Worm (Caenorhabditis elegans) whole organism, L2 larva: ENCODE data around the gene Y43F8B.18.

ENCODE experiments used
- C34F6.9 ChIP-seq: fragments of 150-350 bp; optimal IDR thresholded peaks from 2 replicates; lab custom pipeline; 2014; ENCODE audit warnings: missing biosample characterization, missing genetic modification characterization
- R02D3.7 ChIP-seq: fragments of 150-350 bp; optimal IDR thresholded peaks from 2 replicates; lab custom pipeline; 2014; ENCODE audit warnings: missing biosample characterization, missing genetic modification characterization
- ZK546.5 ChIP-seq: sonication (generic microtip); optimal IDR thresholded peaks from 2 replicates; lab custom pipeline; 2017; ENCODE audit warnings: missing biosample characterization, missing genetic modification characterization
- ama-1 ChIP-seq: fragments of 150-350 bp; optimal IDR thresholded peaks from 2 replicates; lab custom pipeline; 2018; ENCODE audit warnings: inconsistent platforms
- blmp-1 ChIP-seq: sonication (generic microtip); optimal IDR thresholded peaks from 2 replicates; lab custom pipeline; 2017; ENCODE audit warnings: missing genetic modification characterization, mild to moderate bottlenecking, missing compliant biosample characterization, antibody characterized with exemption, moderate library complexity; ENCODE audit not compliant: insufficient read depth
- ceh-16 ChIP-seq: fragments of 150-350 bp; optimal IDR thresholded peaks from 2 replicates; lab custom pipeline; 2014; ENCODE audit warnings: missing biosample characterization, missing genetic modification characterization
- ceh-82 ChIP-seq: fragments of 150-350 bp; optimal IDR thresholded peaks from 2 replicates; lab custom pipeline; 2014; ENCODE audit warnings: missing biosample characterization, missing genetic modification characterization
- crh-2 ChIP-seq: sonication (generic microtip); optimal IDR thresholded peaks from 2 replicates; lab custom pipeline; 2017; ENCODE audit warnings: missing biosample characterization, missing genetic modification characterization
- dmd-4 ChIP-seq: sonication (generic microtip); optimal IDR thresholded peaks from 2 replicates; lab custom pipeline; 2017; ENCODE audit warnings: missing biosample characterization, missing genetic modification characterization
- egl-27 ChIP-seq: sonication (generic microtip); optimal IDR thresholded peaks from 3 replicates; lab custom pipeline; 2017; ENCODE audit warnings: missing biosample characterization, missing genetic modification reagents, missing genetic modification characterization
- fos-1 ChIP-seq: fragments of 150-350 bp; optimal IDR thresholded peaks from 2 replicates; lab custom pipeline; 2014; ENCODE audit warnings: missing biosample characterization, missing genetic modification characterization
- gmeb-1 ChIP-seq: fragments of 150-350 bp; optimal IDR thresholded peaks from 2 replicates; lab custom pipeline; 2014; ENCODE audit warnings: missing biosample characterization, missing genetic modification characterization
- lin-11 ChIP-seq: fragments of 150-350 bp; sonication (generic microtip); optimal IDR thresholded peaks from 2 replicates; lab custom pipeline; 2014; ENCODE audit warnings: missing biosample characterization, missing genetic modification characterization, inconsistent platforms, mixed read lengths
- lin-13 ChIP-seq: fragments of 150-350 bp; optimal IDR thresholded peaks from 2 replicates; lab custom pipeline; 2014; ENCODE audit warnings: missing biosample characterization, missing genetic modification reagents, missing genetic modification characterization
- lsy-2 ChIP-seq, 2 experiments: fragments of 150-350 bp in 1 of 2; sonication (generic microtip) in 1 of 2; optimal IDR thresholded peaks; 2 replicates each; lab custom pipeline; 2014 to 2017; ENCODE audit warnings: missing biosample characterization in 2 of 2, missing genetic modification characterization in 2 of 2
- mab-5 ChIP-seq: fragments of 150-350 bp; optimal IDR thresholded peaks from 2 replicates; lab custom pipeline; 2014; ENCODE audit warnings: missing biosample characterization, missing genetic modification characterization
- mbf-1 ChIP-seq: sonication (generic microtip); optimal IDR thresholded peaks from 2 replicates; lab custom pipeline; 2017; ENCODE audit warnings: missing biosample characterization, missing genetic modification characterization
- nhr-10 ChIP-seq: sonication (generic microtip); optimal IDR thresholded peaks from 2 replicates; lab custom pipeline; 2017; ENCODE audit warnings: missing biosample characterization, missing genetic modification characterization
- nhr-11 ChIP-seq: fragments of 150-350 bp; optimal IDR thresholded peaks from 2 replicates; lab custom pipeline; 2014; ENCODE audit warnings: missing biosample characterization, missing genetic modification characterization
- nhr-129 ChIP-seq: fragments of 150-350 bp; optimal IDR thresholded peaks from 2 replicates; lab custom pipeline; 2014; ENCODE audit warnings: missing biosample characterization, missing genetic modification characterization
- nhr-21 ChIP-seq: fragments of 150-350 bp; optimal IDR thresholded peaks from 2 replicates; lab custom pipeline; 2014; ENCODE audit warnings: missing biosample characterization, missing genetic modification characterization
- nhr-25 ChIP-seq: fragments of 150-350 bp; sonication (generic microtip); optimal IDR thresholded peaks from 3 replicates; lab custom pipeline; 2014; ENCODE audit warnings: missing biosample characterization, missing genetic modification characterization
- peb-1 ChIP-seq: fragments of 150-350 bp; optimal IDR thresholded peaks from 2 replicates; lab custom pipeline; 2014; ENCODE audit warnings: missing biosample characterization, missing genetic modification characterization
- sma-3 ChIP-seq: sonication (generic microtip); optimal IDR thresholded peaks from 2 replicates; lab custom pipeline; 2016; ENCODE audit warnings: missing genetic modification reagents, missing genetic modification characterization, missing compliant biosample characterization
- sma-9 ChIP-seq, 2 experiments: fragments of 150-350 bp in 1 of 2; sonication (generic microtip) in 1 of 2; optimal IDR thresholded peaks; 2 replicates each; lab custom pipeline; 2014 to 2016; ENCODE audit warnings: missing genetic modification characterization in 2 of 2, mild to moderate bottlenecking in 1 of 2, missing biosample characterization in 1 of 2, missing compliant biosample characterization in 1 of 2, missing genetic modification reagents in 1 of 2, moderate library complexity in 1 of 2
- snpc-4 ChIP-seq: fragments of 150-350 bp; optimal IDR thresholded peaks from 2 replicates; lab custom pipeline; 2014; ENCODE audit warnings: missing biosample characterization, missing genetic modification characterization
- unc-39 ChIP-seq: fragments of 150-350 bp; optimal IDR thresholded peaks from 2 replicates; lab custom pipeline; 2014; ENCODE audit warnings: missing biosample characterization, missing genetic modification characterization
- unc-55 ChIP-seq: fragments of 150-350 bp; sonication (generic microtip); optimal IDR thresholded peaks from 3 replicates; lab custom pipeline; 2014; ENCODE audit warnings: missing biosample characterization, missing genetic modification reagents, missing genetic modification characterization
- unc-62 ChIP-seq: fragments of 150-350 bp; optimal IDR thresholded peaks from 2 replicates; lab custom pipeline; 2014; ENCODE audit warnings: missing biosample characterization, missing genetic modification reagents, missing genetic modification characterization
- zag-1 ChIP-seq: fragments of 150-350 bp; optimal IDR thresholded peaks from 2 replicates; lab custom pipeline; 2014; ENCODE audit warnings: missing biosample characterization, missing genetic modification characterization

Y43F8B.18 gene

ce11 chrV:19449544-19449943, 36.2 kb upstream of the Y43F8B.18 start, which contains the start of gene M04C3.5:
M04C3.5 (plus strand) TSS chrV:19449733.
- TF ChIP-seq gmeb-1 (no peak), unc-39 (tag; lab: Kevin White, UChicago) (no peak), fos-1 (tag; lab: Kevin White, UChicago) (peak; percentile 33), ama-1 (lab: Kevin White, UChicago) (no peak), nhr-10 (tag; lab: Kevin White, UChicago) (no peak)

ce11 chrV:19455650-19456049, 30.1 kb upstream of the Y43F8B.18 start, which contains the start of the genes Y43F8B.13 and Y43F8B.14:
Y43F8B.13 (plus strand) TSS chrV:19455950.
Y43F8B.14 (minus strand) TSS chrV:19455971.
- no peak for TF ChIP-seq ceh-16 (tag; lab: Kevin White, UChicago)
- no peak for TF ChIP-seq R02D3.7 (tag; lab: Kevin White, UChicago)
- TF ChIP-seq egl-27 (tag; lab: Kevin White, UChicago) = no peak
- TF ChIP-seq sma-9 (GFP tag; optimal IDR thresholded peaks at IDR 0.05; lab: Kevin White, UChicago) = no peak
- no peak for TF ChIP-seq sma-9 (tag; optimal IDR thresholded peaks at IDR 0.05; lab: Kevin White, UChicago)
- no peak for TF ChIP-seq nhr-10 (tag; lab: Kevin White, UChicago)

- TF ChIP-seq fos-1 (tag; lab: Kevin White, UChicago) (peak; percentile 21), nhr-25 (tag; lab: Kevin White, UChicago) (no peak)
These were observed 28.7 kb upstream of the Y43F8B.18 start, which contains the start of gene Y43F8B.24 for ce11 chrV:19457120-19457519. Y43F8B.24 (plus strand) TSS chrV:19457420.

ce11 chrV:19459501-19459900, 26.3 kb upstream of the Y43F8B.18 start:
- peak; percentile 18 for TF ChIP-seq fos-1 (tag; lab: Kevin White, UChicago)

- no peak for TF ChIP-seq nhr-129 (tag; lab: Kevin White, UChicago)
- TF ChIP-seq nhr-21 (tag; lab: Kevin White, UChicago) = no peak
- TF ChIP-seq R02D3.7 (tag; lab: Kevin White, UChicago) = no peak
- TF ChIP-seq gmeb-1 = no peak
- TF ChIP-seq mbf-1 = no peak
- no peak for TF ChIP-seq C34F6.9 (tag; lab: Kevin White, UChicago)
- no peak for TF ChIP-seq lin-13
- TF ChIP-seq, all 48 proteins: peak for 0
These were observed 23.8 kb upstream of the Y43F8B.18 start, which contains the start of gene Y43F8B.15 for ce11 chrV:19462020-19462419. Y43F8B.15 (minus strand) TSS chrV:19462120.

ce11 chrV:19462612-19463011, 23.2 kb upstream of the Y43F8B.18 start, which contains the start of gene Y43F8B.25:
Y43F8B.25 (plus strand) TSS chrV:19462912.
- TF ChIP-seq nhr-25 (tag; lab: Kevin White, UChicago) = no peak
- no peak for TF ChIP-seq sma-3 (GFP tag; lab: Kevin White, UChicago)
- no peak for TF ChIP-seq lin-11
- no peak for TF ChIP-seq crh-2 (tag; lab: Kevin White, UChicago)
- TF ChIP-seq mab-5 = no peak
- TF ChIP-seq unc-62 (GFP tag; lab: Kevin White, UChicago) = no peak
- no peak for TF ChIP-seq zag-1 (tag; lab: Kevin White, UChicago)
- no peak for TF ChIP-seq gmeb-1

ce11 chrV:19467574-19467973, 18.2 kb upstream of the Y43F8B.18 start, which contains the start of gene Y43F8B.23:
Y43F8B.23 (minus strand) TSS chrV:19467648.
- TF ChIP-seq crh-2 (tag; lab: Kevin White, UChicago) (peak; percentile 14), R02D3.7 (tag; lab: Kevin White, UChicago) (no peak), gmeb-1 (peak; percentile 2), ceh-82 (tag; lab: Kevin White, UChicago) (no peak), fos-1 (tag; lab: Kevin White, UChicago) (peak; percentile 92), nhr-11 (tag; lab: Kevin White, UChicago) (no peak), snpc-4 (tag; lab: Kevin White, UChicago) (no peak)

ce11 chrV:19468083-19468482, 17.7 kb upstream of the Y43F8B.18 start, which contains the start of gene Y43F8B.12:
Y43F8B.12 (plus strand) TSS chrV:19468383.
- TF ChIP-seq nhr-11 (tag; lab: Kevin White, UChicago) (no peak), C34F6.9 (tag; lab: Kevin White, UChicago) (no peak), fos-1 (tag; lab: Kevin White, UChicago) (no peak), nhr-21 (tag; lab: Kevin White, UChicago) (no peak), lin-13 (no peak), dmd-4 (tag; lab: Kevin White, UChicago) (no peak), lin-11 (no peak), lsy-2 (tag; optimal IDR thresholded peaks at IDR 0.05; lab: Kevin White, UChicago) (no peak), ceh-82 (tag; lab: Kevin White, UChicago) (no peak), sma-3 (GFP tag; lab: Kevin White, UChicago) (no peak), ZK546.5 (tag; lab: Kevin White, UChicago) (no peak), blmp-1 (tag; lab: Kevin White, UChicago) (no peak), peb-1 (tag; lab: Kevin White, UChicago) (no peak), unc-55 (GFP tag; lab: Kevin White, UChicago) (no peak), nhr-129 (tag; lab: Kevin White, UChicago) (no peak), snpc-4 (tag; lab: Kevin White, UChicago) (no peak), zag-1 (tag; lab: Kevin White, UChicago) (no peak)
- TF ChIP-seq, all 48 proteins: peak for 0
